Fruit fly (Drosophila melanogaster) whole organism, prepupa: ENCODE measurements around the gene Ankle2.
A peak's percentile ranks its signal among the peaks of the same experiment; 100 is the strongest.

ENCODE experiments used
- Blimp-1 ChIP-seq: fragments of 200-800 bp; sonication (Bioruptor generic); optimal IDR thresholded peaks from 3 replicates; lab custom pipeline; 2017; ENCODE audit warnings: missing biosample characterization, missing genetic modification characterization, mild to moderate bottlenecking, moderate library complexity, missing genetic modification reagents
- CG10631 ChIP-seq: fragments of 200-800 bp; sonication (Bioruptor generic); optimal IDR thresholded peaks from 2 replicates; lab custom pipeline; 2016; ENCODE audit warnings: missing biosample characterization, missing genetic modification characterization
- CG10669 ChIP-seq: fragments of 200-800 bp; sonication (Bioruptor generic); optimal IDR thresholded peaks from 3 replicates; lab custom pipeline; 2018; ENCODE audit warnings: missing biosample characterization, mild to moderate bottlenecking, missing genetic modification characterization, moderate library complexity
- CG11294 ChIP-seq: fragments of 200-800 bp; sonication (Bioruptor generic); IDR thresholded peaks from 2 replicates; pipeline ENCODE4 v1.3.6; 2022; ENCODE audit warnings: missing biosample characterization, missing genetic modification characterization
- CG11762 ChIP-seq: fragments of 200-800 bp; sonication (Bioruptor generic); optimal IDR thresholded peaks from 3 replicates; lab custom pipeline; 2016; ENCODE audit warnings: missing biosample characterization, missing genetic modification characterization; ENCODE audit not compliant: insufficient read depth
- CG11902 ChIP-seq: fragments of 200-800 bp; sonication (Bioruptor generic); optimal IDR thresholded peaks from 3 replicates; lab custom pipeline; 2016; ENCODE audit warnings: missing biosample characterization, missing genetic modification characterization
- CG15336 ChIP-seq: fragments of 200-800 bp; sonication (Bioruptor generic); IDR thresholded peaks from 2 replicates; pipeline ENCODE4 v1.3.6; 2022; ENCODE audit warnings: missing biosample characterization, missing genetic modification characterization
- CG1621 ChIP-seq: fragments of 200-800 bp; sonication (Bioruptor generic); optimal IDR thresholded peaks from 3 replicates; lab custom pipeline; 2018; ENCODE audit warnings: missing biosample characterization, mild to moderate bottlenecking, missing genetic modification characterization
- CG16779 ChIP-seq: fragments of 200-800 bp; sonication (Bioruptor generic); optimal IDR thresholded peaks from 3 replicates; lab custom pipeline; 2017; ENCODE audit warnings: missing biosample characterization, mild to moderate bottlenecking, missing genetic modification characterization
- CG3032 ChIP-seq: fragments of 200-800 bp; optimal IDR thresholded peaks from 2 replicates; lab custom pipeline; 2019; ENCODE audit warnings: missing biosample characterization, mild to moderate bottlenecking, missing genetic modification characterization, moderate library complexity
- CG31627 ChIP-seq: fragments of 200-800 bp; sonication (Bioruptor generic); optimal IDR thresholded peaks from 3 replicates; lab custom pipeline; 2016; ENCODE audit warnings: missing biosample characterization, missing genetic modification characterization
- CG32006 ChIP-seq: fragments of 200-800 bp; sonication (Bioruptor generic); optimal IDR thresholded peaks from 3 replicates; lab custom pipeline; 2017; ENCODE audit warnings: missing biosample characterization, mild to moderate bottlenecking, missing genetic modification characterization
- CG34406 ChIP-seq: fragments of 200-800 bp; sonication (Bioruptor generic); optimal IDR thresholded peaks from 3 replicates; lab custom pipeline; 2016; ENCODE audit warnings: missing biosample characterization, missing genetic modification characterization
- CG3919 ChIP-seq: fragments of 200-800 bp; sonication (Bioruptor generic); optimal IDR thresholded peaks from 3 replicates; lab custom pipeline; 2016; ENCODE audit warnings: missing biosample characterization, missing genetic modification characterization
- CG4318 ChIP-seq: fragments of 200-800 bp; sonication (Bioruptor generic); optimal IDR thresholded peaks from 3 replicates; lab custom pipeline; 2017; ENCODE audit warnings: missing biosample characterization, mild to moderate bottlenecking, missing genetic modification characterization
- CG6163 ChIP-seq: fragments of 200-800 bp; sonication (Bioruptor generic); IDR thresholded peaks from 3 replicates; pipeline ENCODE4 v1.3.6; 2022; ENCODE audit warnings: missing biosample characterization, missing genetic modification characterization
- CG6276 ChIP-seq: fragments of 200-800 bp; sonication (Bioruptor generic); optimal IDR thresholded peaks from 2 replicates; lab custom pipeline; 2017; ENCODE audit warnings: missing biosample characterization, mild to moderate bottlenecking, missing genetic modification characterization
- CG6808 ChIP-seq: fragments of 200-800 bp; sonication (Bioruptor generic); optimal IDR thresholded peaks from 3 replicates; lab custom pipeline; 2017; ENCODE audit warnings: missing biosample characterization, missing genetic modification characterization, mild to moderate bottlenecking, moderate library complexity, missing genetic modification reagents
- CG6854 ChIP-seq: fragments of 200-800 bp; sonication (Bioruptor generic); optimal IDR thresholded peaks from 2 replicates; lab custom pipeline; 2017; ENCODE audit warnings: missing biosample characterization, mild to moderate bottlenecking, missing genetic modification characterization
- CG7368 ChIP-seq: fragments of 200-800 bp; sonication (Bioruptor generic); optimal IDR thresholded peaks from 3 replicates; lab custom pipeline; 2016; ENCODE audit warnings: missing biosample characterization, missing genetic modification characterization
- CG8119 ChIP-seq: fragments of 200-800 bp; sonication (Bioruptor generic); IDR thresholded peaks from 3 replicates; pipeline ENCODE4 v1.3.6; 2022; ENCODE audit warnings: missing biosample characterization, missing genetic modification characterization
- CG8319 ChIP-seq: fragments of 200-800 bp; sonication (Bioruptor generic); optimal IDR thresholded peaks from 3 replicates; lab custom pipeline; 2016; ENCODE audit warnings: missing biosample characterization, missing genetic modification characterization
- CG8632 ChIP-seq: fragments of 200-800 bp; sonication (Bioruptor generic); optimal IDR thresholded peaks from 3 replicates; lab custom pipeline; 2016; ENCODE audit warnings: missing biosample characterization, missing genetic modification characterization
- CG9139 ChIP-seq: fragments of 200-800 bp; sonication (Bioruptor generic); optimal IDR thresholded peaks from 3 replicates; lab custom pipeline; 2017; ENCODE audit warnings: missing biosample characterization, mild to moderate bottlenecking, missing genetic modification characterization
- Eip75B ChIP-seq: fragments of 200-800 bp; sonication (Bioruptor generic); optimal IDR thresholded peaks from 3 replicates; lab custom pipeline; 2016; ENCODE audit warnings: missing biosample characterization, missing genetic modification characterization
- Eip78C ChIP-seq: fragments of 200-800 bp; sonication (Bioruptor generic); peaks from one replicate; lab custom pipeline; 2016; ENCODE audit warnings: missing biosample characterization, missing genetic modification characterization
- Ets21C ChIP-seq: fragments of 200-800 bp; sonication (Bioruptor generic); optimal IDR thresholded peaks from 3 replicates; lab custom pipeline; 2016; ENCODE audit warnings: missing biosample characterization, missing genetic modification characterization
- Ets96B ChIP-seq: fragments of 200-800 bp; optimal IDR thresholded peaks from 2 replicates; lab custom pipeline; 2019; ENCODE audit warnings: missing biosample characterization, mild to moderate bottlenecking, missing genetic modification characterization, moderate library complexity
- Gug ChIP-seq: fragments of 200-800 bp; sonication (Bioruptor generic); IDR thresholded peaks from 2 replicates; pipeline ENCODE4 v1.3.6; 2022; ENCODE audit warnings: missing biosample characterization, missing genetic modification characterization
- Hr38 ChIP-seq: sonication (Bioruptor generic); optimal IDR thresholded peaks from 2 replicates; lab custom pipeline; 2016; ENCODE audit warnings: missing biosample characterization, missing genetic modification characterization
- Hr39 ChIP-seq: fragments of 200-800 bp; sonication (Bioruptor generic); optimal IDR thresholded peaks from 2 replicates; lab custom pipeline; 2016; ENCODE audit warnings: missing biosample characterization, missing genetic modification characterization
- Hr4 ChIP-seq: fragments of 200-800 bp; sonication (Bioruptor generic); optimal IDR thresholded peaks from 3 replicates; lab custom pipeline; 2016; ENCODE audit warnings: missing biosample characterization, missing genetic modification characterization
- Lpt ChIP-seq: fragments of 200-800 bp; sonication (Bioruptor generic); optimal IDR thresholded peaks from 3 replicates; lab custom pipeline; 2016; ENCODE audit warnings: missing biosample characterization, missing genetic modification characterization
- Smox ChIP-seq: fragments of 200-800 bp; sonication (Bioruptor generic); optimal IDR thresholded peaks from 3 replicates; lab custom pipeline; 2016; ENCODE audit warnings: missing biosample characterization, missing genetic modification characterization
- Sox102F ChIP-seq: fragments of 200-800 bp; sonication (Bioruptor generic); optimal IDR thresholded peaks from 2 replicates; lab custom pipeline; 2016; ENCODE audit warnings: missing biosample characterization, mild to moderate bottlenecking, missing genetic modification characterization
- Sox15 ChIP-seq: fragments of 200-800 bp; sonication (Bioruptor generic); optimal IDR thresholded peaks from 3 replicates; lab custom pipeline; 2016; ENCODE audit warnings: missing biosample characterization, missing genetic modification characterization
- achi ChIP-seq: fragments of 200-800 bp; sonication (Bioruptor generic); optimal IDR thresholded peaks from 3 replicates; lab custom pipeline; 2016; ENCODE audit warnings: missing biosample characterization, missing genetic modification characterization
- acj6 ChIP-seq: fragments of 200-800 bp; sonication (Bioruptor generic); optimal IDR thresholded peaks from 3 replicates; lab custom pipeline; 2016; ENCODE audit warnings: missing biosample characterization, missing genetic modification characterization
- cyc ChIP-seq: fragments of 200-800 bp; sonication (Bioruptor generic); optimal IDR thresholded peaks from 3 replicates; lab custom pipeline; 2016; ENCODE audit warnings: missing biosample characterization, missing genetic modification characterization
- dac ChIP-seq: fragments of 200-800 bp; sonication (Bioruptor generic); optimal IDR thresholded peaks from 2 replicates; lab custom pipeline; 2017; ENCODE audit warnings: missing biosample characterization, mild to moderate bottlenecking, missing genetic modification characterization
- eg ChIP-seq: fragments of 200-800 bp; sonication (Bioruptor generic); IDR thresholded peaks from 3 replicates; pipeline ENCODE4 v1.3.6; 2022; ENCODE audit warnings: missing biosample characterization, missing genetic modification characterization
- fd59A ChIP-seq: fragments of 200-800 bp; sonication (Bioruptor generic); optimal IDR thresholded peaks from 2 replicates; lab custom pipeline; 2017; ENCODE audit warnings: missing biosample characterization, mild to moderate bottlenecking, missing genetic modification characterization, missing genetic modification reagents
- fd85E ChIP-seq: fragments of 200-800 bp; sonication (Bioruptor generic); optimal IDR thresholded peaks from 3 replicates; lab custom pipeline; 2016; ENCODE audit warnings: missing biosample characterization, missing genetic modification characterization
- fkh ChIP-seq: fragments of 200-800 bp; sonication (Bioruptor generic); optimal IDR thresholded peaks from 3 replicates; lab custom pipeline; 2017; ENCODE audit warnings: missing biosample characterization, mild to moderate bottlenecking, missing genetic modification characterization, moderate library complexity
- net ChIP-seq: fragments of 200-800 bp; sonication (Bioruptor generic); optimal IDR thresholded peaks from 3 replicates; lab custom pipeline; 2016; ENCODE audit warnings: missing biosample characterization, missing genetic modification characterization
- pdm3 ChIP-seq: fragments of 200-800 bp; sonication (Bioruptor generic); optimal IDR thresholded peaks from 3 replicates; lab custom pipeline; 2016; ENCODE audit warnings: missing biosample characterization, missing genetic modification characterization
- ss ChIP-seq, 2 experiments: fragments of 200-800 bp; sonication (Bioruptor generic); optimal IDR thresholded peaks; 2 replicates in 1 of 2; 3 replicates in 1 of 2; lab custom pipeline; 2017 to 2018; ENCODE audit warnings: mild to moderate bottlenecking in 2 of 2, missing biosample characterization in 2 of 2, missing genetic modification characterization in 2 of 2, moderate library complexity in 1 of 2
- svp ChIP-seq: fragments of 200-800 bp; sonication (Bioruptor generic); peaks from one replicate; lab custom pipeline; 2016; ENCODE audit warnings: missing biosample characterization, missing genetic modification characterization
- topi ChIP-seq: fragments of 200-800 bp; sonication (Bioruptor generic); optimal IDR thresholded peaks from 3 replicates; lab custom pipeline; 2016; ENCODE audit warnings: missing biosample characterization, missing genetic modification characterization
- vri ChIP-seq: fragments of 200-800 bp; sonication (Bioruptor generic); optimal IDR thresholded peaks from 3 replicates; lab custom pipeline; 2016; ENCODE audit warnings: missing biosample characterization, mild to moderate bottlenecking, missing genetic modification characterization

Ankle2 gene

DNA sequence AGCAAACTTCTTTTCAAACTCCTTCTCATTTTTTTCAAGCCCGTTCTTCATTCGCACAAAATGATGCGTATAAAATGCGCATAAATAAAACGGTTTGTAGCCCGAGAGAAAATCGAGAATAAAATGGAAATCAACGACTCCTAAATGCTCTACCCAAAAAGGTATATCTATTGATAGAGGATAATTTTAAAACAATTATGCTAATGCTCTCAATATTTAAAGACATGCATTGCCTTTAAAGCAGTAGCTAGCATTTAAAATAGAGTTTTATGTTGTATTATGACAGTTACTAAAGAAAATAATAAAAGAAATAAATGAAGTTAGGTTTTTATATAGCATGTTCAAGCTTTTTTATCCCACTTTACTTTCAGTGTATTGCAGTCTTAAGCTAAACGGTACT is 28.7 kb downstream of the Ankle2 start (continued):
- TF ChIP-seq Sox102F (GFP tag; lab: Kevin White, UChicago) = peak; percentile 26
- no peak for TF ChIP-seq CG7368 (GFP tag; lab: Kevin White, UChicago)
- no peak for TF ChIP-seq Eip75B
- no peak for TF ChIP-seq net (GFP tag; lab: Kevin White, UChicago)
- TF ChIP-seq vri (GFP tag; lab: Kevin White, UChicago) = no peak
- TF ChIP-seq CG32006 (GFP tag; lab: Kevin White, UChicago) = peak; percentile 33
- peak; percentile 86 for TF ChIP-seq svp
- peak; percentile 63 for TF ChIP-seq Hr39 (GFP tag; lab: Kevin White, UChicago)
- TF ChIP-seq CG11294 = no peak
- no peak for TF ChIP-seq fd59A
- TF ChIP-seq CG8632 (GFP tag; lab: Kevin White, UChicago) = peak; percentile 46
- no peak for TF ChIP-seq Hr38 (GFP tag; lab: Kevin White, UChicago)

DNA sequence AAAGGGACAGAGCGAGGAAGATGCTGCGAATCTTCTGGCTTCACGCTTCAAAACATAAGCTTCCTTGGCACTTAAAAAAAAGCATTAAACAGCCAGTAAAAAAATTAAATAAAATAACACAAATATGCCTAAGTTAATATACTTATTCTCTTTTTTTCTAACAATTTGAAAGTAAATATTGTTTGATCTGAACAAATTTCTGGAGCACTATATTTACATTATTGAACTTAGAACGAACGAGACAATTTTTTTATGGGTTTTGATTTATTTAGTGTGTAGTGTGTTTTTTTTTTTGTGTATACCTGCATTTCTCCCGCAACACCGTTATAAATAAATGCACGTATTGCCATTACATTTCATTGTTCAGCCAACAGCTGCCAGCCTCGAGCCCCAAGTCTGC is 33.4 kb downstream of the Ankle2 start:
- TF ChIP-seq fd59A = no peak
- no peak for TF ChIP-seq Ets96B (tag; lab: Kevin White, UChicago)
- TF ChIP-seq CG11762 = no peak
- no peak for TF ChIP-seq fkh (GFP tag; lab: Kevin White, UChicago)
- TF ChIP-seq vri (GFP tag; lab: Kevin White, UChicago) = no peak
- no peak for TF ChIP-seq CG4318 (GFP tag; lab: Kevin White, UChicago)
- no peak for TF ChIP-seq CG11902 (GFP tag; lab: Kevin White, UChicago)
- no peak for TF ChIP-seq CG16779
- no peak for TF ChIP-seq CG6854 (GFP tag; lab: Kevin White, UChicago)
- TF ChIP-seq CG6163 (GFP tag; lab: Robert Waterston, UW) = no peak
- no peak for TF ChIP-seq Sox15
- TF ChIP-seq dac (GFP tag; lab: Kevin White, UChicago) = no peak
- TF ChIP-seq Smox (GFP tag; lab: Kevin White, UChicago) = peak; percentile 75
- TF ChIP-seq Hr4 (GFP tag; lab: Kevin White, UChicago) = no peak
- peak; percentile 56 for TF ChIP-seq Hr39 (GFP tag; lab: Kevin White, UChicago)
- no peak for TF ChIP-seq CG6276 (GFP tag; lab: Kevin White, UChicago)
- TF ChIP-seq CG8319 (GFP tag; lab: Kevin White, UChicago) = no peak
- TF ChIP-seq Ets21C = peak; percentile 58
- TF ChIP-seq Lpt (GFP tag; lab: Kevin White, UChicago) = no peak
- TF ChIP-seq eg (GFP tag; lab: Robert Waterston, UW) = no peak
- TF ChIP-seq CG7368 (GFP tag; lab: Kevin White, UChicago) = no peak
- TF ChIP-seq CG32006 (GFP tag; lab: Kevin White, UChicago) = no peak
- peak; percentile 67 for TF ChIP-seq topi (GFP tag; lab: Kevin White, UChicago)
- peak; percentile 79 for TF ChIP-seq Eip78C
- TF ChIP-seq CG8119 (GFP tag; lab: Robert Waterston, UW) = no peak
- no peak for TF ChIP-seq CG1621
- no peak for TF ChIP-seq CG3919
- TF ChIP-seq cyc (GFP tag; lab: Kevin White, UChicago) = peak; percentile 29
- peak; percentile 83 for TF ChIP-seq svp
- peak; percentile 69 for TF ChIP-seq CG31627 (GFP tag; lab: Kevin White, UChicago)
- peak; percentile 36 for TF ChIP-seq achi (GFP tag; lab: Kevin White, UChicago)
- peak; percentile 24 for TF ChIP-seq acj6 (GFP tag; lab: Kevin White, UChicago)
- TF ChIP-seq CG34406 = peak; percentile 38
- TF ChIP-seq Gug (GFP tag; lab: Robert Waterston, UW) = no peak
- peak; percentile 40 for TF ChIP-seq pdm3 (GFP tag; lab: Kevin White, UChicago)
- no peak for TF ChIP-seq CG3032 (tag; lab: Kevin White, UChicago)
- peak; percentile 13 for TF ChIP-seq net (GFP tag; lab: Kevin White, UChicago)
- TF ChIP-seq fd85E (GFP tag; lab: Kevin White, UChicago) = no peak
- no peak for TF ChIP-seq CG11294
- no peak for TF ChIP-seq Hr38 (GFP tag; lab: Kevin White, UChicago)
- TF ChIP-seq CG10631 (GFP tag; lab: Kevin White, UChicago) = peak; percentile 7
- TF ChIP-seq Eip75B = peak; percentile 25
- no peak for TF ChIP-seq Blimp-1
- no peak for TF ChIP-seq CG6808
- TF ChIP-seq CG9139 (GFP tag; lab: Kevin White, UChicago) = no peak
- TF ChIP-seq CG15336 (GFP tag; lab: Robert Waterston, UW) = no peak
- no peak for TF ChIP-seq CG10669 (GFP tag; lab: Kevin White, UChicago)
- TF ChIP-seq ss (GFP tag; optimal IDR thresholded peaks at IDR 0.05; lab: Kevin White, UChicago) = no peak
